Fruit fly (Drosophila melanogaster) whole organism, embryonic: ENCODE data around the gene mRpL15.

Experiments
- CG10543 ChIP-seq: fragments of 200-800 bp; sonication (Bioruptor generic); optimal IDR thresholded peaks from 3 replicates; lab custom pipeline; 2017; ENCODE audit warnings: missing biosample characterization, mild to moderate bottlenecking, missing genetic modification characterization, moderate library complexity
- CG11504 ChIP-seq: fragments of 200-800 bp; sonication (Bioruptor generic); optimal IDR thresholded peaks from 3 replicates; lab custom pipeline; 2019; ENCODE audit warnings: missing biosample characterization, mild to moderate bottlenecking, missing genetic modification characterization, moderate library complexity
- CG11696 ChIP-seq: fragments of 200-800 bp; sonication (Bioruptor generic); IDR thresholded peaks from 2 replicates; pipeline ENCODE4 v1.3.6; 2022; ENCODE audit warnings: missing biosample characterization, missing genetic modification characterization
- CG12659 ChIP-seq: fragments of 200-800 bp; sonication (Bioruptor generic); optimal IDR thresholded peaks from 3 replicates; lab custom pipeline; 2017; ENCODE audit warnings: mild to moderate bottlenecking, missing biosample characterization, missing genetic modification reagents, missing genetic modification characterization
- CG13296 ChIP-seq: fragments of 200-800 bp; sonication (Bioruptor generic); optimal IDR thresholded peaks from 3 replicates; lab custom pipeline; 2018; ENCODE audit warnings: missing biosample characterization, mild to moderate bottlenecking, missing genetic modification characterization
- CG13775 ChIP-seq: fragments of 200-800 bp; sonication (Bioruptor generic); optimal IDR thresholded peaks from 3 replicates; lab custom pipeline; 2017; ENCODE audit warnings: missing biosample characterization, mild to moderate bottlenecking, missing genetic modification characterization
- CG17385 ChIP-seq: fragments of 200-800 bp; sonication (Bioruptor generic); optimal IDR thresholded peaks from 3 replicates; lab custom pipeline; 2018; ENCODE audit warnings: missing biosample characterization, mild to moderate bottlenecking, missing genetic modification characterization
- CG30020 ChIP-seq: fragments of 200-800 bp; optimal IDR thresholded peaks from 2 replicates; lab custom pipeline; 2019; ENCODE audit warnings: missing biosample characterization, mild to moderate bottlenecking, missing genetic modification characterization, moderate library complexity
- CG31365 ChIP-seq: fragments of 200-800 bp; sonication (Bioruptor generic); optimal IDR thresholded peaks from 2 replicates; lab custom pipeline; 2018; ENCODE audit warnings: missing biosample characterization, mild to moderate bottlenecking, missing genetic modification characterization
- CG34376 ChIP-seq: fragments of 200-800 bp; sonication (Bioruptor generic); optimal IDR thresholded peaks from 2 replicates; lab custom pipeline; 2018; ENCODE audit warnings: missing biosample characterization, mild to moderate bottlenecking, missing genetic modification characterization
- CG34422 ChIP-seq: fragments of 200-800 bp; sonication (Bioruptor generic); IDR thresholded peaks from 3 replicates; pipeline ENCODE4 v1.3.6; 2022; ENCODE audit warnings: missing biosample characterization, missing genetic modification characterization
- CG3726 ChIP-seq: fragments of 200-800 bp; sonication (Bioruptor generic); IDR thresholded peaks from 3 replicates; pipeline ENCODE4, ENCODE4 v1.3.6; 2022; ENCODE audit warnings: missing biosample characterization, missing genetic modification characterization
- CG4328 ChIP-seq: fragments of 200-800 bp; sonication (Bioruptor generic); optimal IDR thresholded peaks from 3 replicates; lab custom pipeline; 2017; ENCODE audit warnings: missing biosample characterization, missing genetic modification reagents, missing genetic modification characterization
- CrebB ChIP-seq: fragments of 200-800 bp; sonication (Bioruptor generic); optimal IDR thresholded peaks from 3 replicates; lab custom pipeline; 2018; ENCODE audit warnings: missing biosample characterization, mild to moderate bottlenecking, missing genetic modification characterization
- Dip3 ChIP-seq: fragments of 200-800 bp; sonication (Bioruptor generic); optimal IDR thresholded peaks from 3 replicates; lab custom pipeline; 2016; ENCODE audit warnings: missing biosample characterization, missing genetic modification characterization
- E2f2 ChIP-seq: fragments of 200-800 bp; sonication (Bioruptor generic); IDR thresholded peaks from 2 replicates; pipeline ENCODE4 v1.3.6; 2022; ENCODE audit warnings: missing biosample characterization, missing genetic modification characterization
- Ets65A ChIP-seq: fragments of 200-800 bp; sonication (Bioruptor generic); peaks from one replicate; lab custom pipeline; 2016; ENCODE audit warnings: missing biosample characterization, missing genetic modification characterization
- Ets97D ChIP-seq: fragments of 200-800 bp; sonication (Bioruptor generic); optimal IDR thresholded peaks from 3 replicates; lab custom pipeline; 2016; ENCODE audit warnings: missing biosample characterization, missing genetic modification characterization
- Hmr ChIP-seq: fragments of 200-800 bp; sonication (Bioruptor generic); optimal IDR thresholded peaks from 3 replicates; lab custom pipeline; 2017; ENCODE audit warnings: mild to moderate bottlenecking, missing biosample characterization, missing genetic modification reagents, missing genetic modification characterization
- Hr51 ChIP-seq, 2 experiments: fragments of 200-800 bp; sonication (Bioruptor generic); optimal IDR thresholded peaks; 2 replicates in 1 of 2; 3 replicates in 1 of 2; lab custom pipeline; 2016 to 2018; ENCODE audit warnings: missing biosample characterization in 2 of 2, missing genetic modification characterization in 2 of 2, mild to moderate bottlenecking in 1 of 2, moderate library complexity in 1 of 2
- Med ChIP-seq: fragments of 200-800 bp; sonication (Bioruptor generic); peaks from one replicate; lab custom pipeline; 2016; ENCODE audit warnings: missing biosample characterization, missing genetic modification characterization, mild to moderate bottlenecking, inconsistent platforms, moderate library complexity
- NK7.1 ChIP-seq: fragments of 200-800 bp; sonication (Bioruptor generic); optimal IDR thresholded peaks from 3 replicates; lab custom pipeline; 2016; ENCODE audit warnings: missing biosample characterization, missing genetic modification characterization
- Nf-YC ChIP-seq: fragments of 200-800 bp; optimal IDR thresholded peaks from 3 replicates; lab custom pipeline; 2019; ENCODE audit warnings: missing biosample characterization, mild to moderate bottlenecking, missing genetic modification characterization, moderate library complexity
- NfI ChIP-seq: fragments of 200-800 bp; sonication (Bioruptor generic); optimal IDR thresholded peaks from 3 replicates; lab custom pipeline; 2018; ENCODE audit warnings: missing biosample characterization, mild to moderate bottlenecking, missing genetic modification characterization, moderate library complexity
- PHDP ChIP-seq: fragments of 200-800 bp; sonication (Bioruptor generic); optimal IDR thresholded peaks from 3 replicates; lab custom pipeline; 2018; ENCODE audit warnings: missing biosample characterization, mild to moderate bottlenecking, missing genetic modification characterization, moderate library complexity
- Pdp1 ChIP-seq, 2 experiments: fragments of 200-800 bp; sonication (Bioruptor generic); optimal IDR thresholded peaks; 3 replicates each; lab custom pipeline; 2016; ENCODE audit warnings: missing biosample characterization in 2 of 2, missing genetic modification characterization in 2 of 2, mild to moderate bottlenecking in 1 of 2, moderate library complexity in 1 of 2
- Vsx1 ChIP-seq: fragments of 200-800 bp; sonication (Bioruptor generic); optimal IDR thresholded peaks from 2 replicates; lab custom pipeline; 2017; ENCODE audit warnings: missing biosample characterization, mild to moderate bottlenecking, missing genetic modification characterization, missing genetic modification reagents
- abd-A ChIP-seq: fragments of 200-800 bp; sonication (Bioruptor generic); optimal IDR thresholded peaks from 3 replicates; lab custom pipeline; 2019; ENCODE audit warnings: missing biosample characterization, mild to moderate bottlenecking, missing genetic modification characterization, moderate library complexity
- ato ChIP-seq: fragments of 200-800 bp; sonication (Bioruptor generic); IDR thresholded peaks from 2 replicates; pipeline ENCODE4 v1.3.6; 2022; ENCODE audit warnings: missing biosample characterization, missing genetic modification characterization; ENCODE audit not compliant: partially characterized antibody
- chn ChIP-seq: fragments of 200-800 bp; sonication (Bioruptor generic); optimal IDR thresholded peaks from 2 replicates; lab custom pipeline; 2016; ENCODE audit warnings: missing biosample characterization, missing genetic modification characterization
- dan ChIP-seq: fragments of 200-800 bp; sonication (Bioruptor generic); IDR thresholded peaks from 2 replicates; pipeline ENCODE4 v1.3.6; 2022; ENCODE audit warnings: missing biosample characterization, missing genetic modification characterization
- ftz-f1 ChIP-seq: fragments of 200-800 bp; sonication (Bioruptor generic); optimal IDR thresholded peaks from 2 replicates; lab custom pipeline; 2016; ENCODE audit warnings: missing biosample characterization, missing genetic modification characterization
- gem ChIP-seq: fragments of 200-800 bp; sonication (Bioruptor generic); optimal IDR thresholded peaks from 2 replicates; lab custom pipeline; 2019; ENCODE audit warnings: missing biosample characterization, mild to moderate bottlenecking, missing genetic modification characterization, moderate library complexity
- insv ChIP-seq, 2 experiments: fragments of 200-800 bp; sonication (Bioruptor generic); optimal IDR thresholded peaks; 3 replicates each; lab custom pipeline; 2016 to 2018; ENCODE audit warnings: missing biosample characterization in 2 of 2, missing genetic modification characterization in 2 of 2
- klu ChIP-seq: fragments of 200-800 bp; sonication (Bioruptor generic); IDR thresholded peaks from 2 replicates; pipeline ENCODE4 v1.3.6; 2022; ENCODE audit warnings: missing biosample characterization, missing genetic modification characterization
- lilli ChIP-seq: fragments of 200-800 bp; sonication (Bioruptor generic); optimal IDR thresholded peaks from 3 replicates; lab custom pipeline; 2016; ENCODE audit warnings: missing biosample characterization, missing genetic modification characterization
- row ChIP-seq: fragments of 200-800 bp; sonication (Bioruptor generic); IDR thresholded peaks from 3 replicates; pipeline ENCODE4 v1.3.6; 2022; ENCODE audit warnings: missing biosample characterization, missing genetic modification characterization
- sens ChIP-seq: fragments of 200-800 bp; sonication (Bioruptor generic); peaks from one replicate; lab custom pipeline; 2016; ENCODE audit warnings: missing biosample characterization, missing genetic modification characterization
- shn ChIP-seq: fragments of 200-800 bp; sonication (Bioruptor generic); optimal IDR thresholded peaks from 3 replicates; lab custom pipeline; 2016; ENCODE audit warnings: missing biosample characterization, missing genetic modification characterization
- sisA ChIP-seq: fragments of 200-800 bp; sonication (Bioruptor generic); IDR thresholded peaks from 2 replicates; pipeline ENCODE4 v1.3.6; 2022; ENCODE audit warnings: missing biosample characterization, missing genetic modification characterization
- so ChIP-seq: fragments of 200-800 bp; sonication (Bioruptor generic); IDR thresholded peaks from 3 replicates; pipeline ENCODE4 v1.3.6; 2022; ENCODE audit warnings: missing biosample characterization, missing genetic modification characterization
- tx ChIP-seq: fragments of 200-800 bp; sonication (Bioruptor generic); optimal IDR thresholded peaks from 2 replicates; lab custom pipeline; 2016; ENCODE audit warnings: missing biosample characterization, missing genetic modification characterization
- yki ChIP-seq: fragments of >200 bp; optimal IDR thresholded peaks from 3 replicates; lab custom pipeline; 2018

The mRpL15 gene

DNA sequence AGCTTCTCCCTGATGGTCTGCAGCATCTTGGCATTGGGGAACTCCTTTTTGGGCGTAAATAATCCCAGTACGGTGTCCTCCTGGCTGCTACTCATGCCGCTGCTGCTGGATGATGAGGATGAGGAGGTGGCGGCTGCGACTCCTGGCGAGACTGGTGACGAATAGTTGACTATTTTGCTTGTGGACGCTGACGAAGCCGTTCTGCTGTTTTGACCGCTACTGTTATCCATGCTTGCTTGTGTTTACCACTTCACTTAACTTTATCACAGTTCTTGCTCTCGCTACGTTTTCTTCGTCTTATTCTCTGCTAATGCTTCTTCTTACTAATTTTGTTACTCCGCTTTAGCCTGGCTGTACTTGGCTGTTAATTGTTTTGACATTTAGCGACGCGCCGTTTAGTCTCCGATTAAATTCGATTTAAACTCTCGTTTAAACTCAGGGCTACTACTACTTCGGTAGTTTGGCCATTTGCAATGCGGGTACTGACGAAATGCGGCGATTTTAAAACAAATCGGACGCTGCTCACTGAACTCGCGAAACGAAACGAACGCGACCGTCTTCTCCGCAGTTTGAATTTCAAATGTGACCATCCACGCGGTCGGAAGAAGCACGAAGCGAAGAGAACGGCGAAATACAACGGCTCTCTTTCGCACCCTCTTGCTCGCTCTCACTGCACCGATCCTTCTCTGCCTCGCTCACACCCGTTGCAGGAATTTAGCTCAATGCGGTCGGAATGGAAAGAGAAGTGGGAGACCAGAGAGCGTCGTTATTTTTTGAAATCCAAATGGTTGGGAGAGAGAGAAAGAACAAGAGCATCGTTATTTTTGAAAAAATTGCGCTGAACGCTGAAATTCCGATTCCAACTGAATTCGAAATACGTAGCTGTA lies 34.7 kb downstream of the mRpL15 start, which contains the start of gene trbl (continued):
- TF ChIP-seq PHDP (tag; lab: Kevin White, UChicago) (peak; percentile 27), shn (no peak), so (GFP tag; lab: Robert Waterston, UW) (peak; percentile 33; the same call in 1 of the 3 replicates), E2f2 (peak; percentile 60), CG13296 (GFP tag; lab: Kevin White, UChicago) (peak; percentile 53), ftz-f1 (GFP tag; lab: Kevin White, UChicago) (peak; percentile 74), CG34376 (GFP tag; lab: Kevin White, UChicago) (peak; percentile 68), Vsx1 (GFP tag; lab: Kevin White, UChicago) (peak; percentile 22), CG4328 (GFP tag; lab: Kevin White, UChicago) (no peak), Ets97D (GFP tag; lab: Kevin White, UChicago) (peak; percentile 26), CG30020 (tag; lab: Kevin White, UChicago) (peak; percentile 20), yki (peak; percentile 92), insv (GFP tag; optimal IDR thresholded peaks at IDR 0.05; lab: Kevin White, UChicago) (peak in 1 of 2 experiments; percentile 72), Hmr (peak; percentile 59), dan (GFP tag; lab: Robert Waterston, UW) (no peak), klu (GFP tag; lab: Robert Waterston, UW) (no peak), sisA (GFP tag; lab: Robert Waterston, UW) (no peak; the same call in 1 of the 2 replicates), sens (peak; percentile 34), abd-A (tag; lab: Kevin White, UChicago) (peak; percentile 2), CG31365 (tag; lab: Kevin White, UChicago) (peak; percentile 71), row (GFP tag; lab: Robert Waterston, UW) (peak; percentile 9; the same call in 1 of the 3 replicates), CG34422 (GFP tag; lab: Robert Waterston, UW) (no peak), Dip3 (no peak), NK7.1 (no peak), CG11696 (no peak), ato (GFP tag; lab: Robert Waterston, UW) (peak; percentile 70; the same call in 1 of the 2 replicates), CG10543 (peak; percentile 81), CG17385 (GFP tag; lab: Kevin White, UChicago) (peak; percentile 91), CG12659 (GFP tag; lab: Kevin White, UChicago) (peak; percentile 22), chn (GFP tag; lab: Kevin White, UChicago) (no peak), Ets65A (GFP tag; lab: Kevin White, UChicago) (no peak), Nf-YC (tag; lab: Kevin White, UChicago) (peak; percentile 59), lilli (GFP tag; lab: Kevin White, UChicago) (peak; percentile 8), tx (GFP tag; lab: Kevin White, UChicago) (no peak), CrebB (tag; lab: Kevin White, UChicago) (peak; percentile 49), CG11504 (peak; percentile 12), CG13775 (GFP tag; lab: Kevin White, UChicago) (no peak), CG3726 (GFP tag; lab: Robert Waterston, UW) (no peak)

dm6 chr3L:20400515-20400914 lies 35.5 kb downstream of the mRpL15 start:
- TF ChIP-seq Pdp1 (GFP tag; optimal IDR thresholded peaks at IDR 0.05; lab: Kevin White, UChicago) (peak in 1 of 2 experiments; percentile 10), sens (peak; percentile 82), klu (GFP tag; lab: Robert Waterston, UW) (no peak), gem (tag; lab: Kevin White, UChicago) (no peak), Med (peak; percentile 17), NfI (no peak), Hr51 (GFP tag; optimal IDR thresholded peaks at IDR 0.05; lab: Kevin White, UChicago) (peak in 1 of 2 experiments; percentile 5)
